Fruit fly (Drosophila melanogaster) whole organism, adult: ENCODE measurements around the gene Ns1.

Experiments used
- CG11617 ChIP-seq: fragments of 200-800 bp; sonication (Bioruptor generic); optimal IDR thresholded peaks from 2 replicates; lab custom pipeline; 2017; ENCODE audit warnings: mild to moderate bottlenecking, missing biosample characterization, missing genetic modification reagents, missing genetic modification characterization
- CG12768 ChIP-seq: fragments of 200-800 bp; sonication (Bioruptor generic); optimal IDR thresholded peaks from 2 replicates; lab custom pipeline; 2017; ENCODE audit warnings: missing biosample characterization, missing genetic modification characterization, mild to moderate bottlenecking, moderate library complexity, missing genetic modification reagents
- CG14711 ChIP-seq: fragments of 200-800 bp; sonication (Bioruptor generic); optimal IDR thresholded peaks from 2 replicates; lab custom pipeline; 2018; ENCODE audit warnings: missing biosample characterization, mild to moderate bottlenecking, missing genetic modification characterization, moderate library complexity
- CG1620 ChIP-seq: fragments of 200-800 bp; sonication (Bioruptor generic); optimal IDR thresholded peaks from 2 replicates; lab custom pipeline; 2016; ENCODE audit warnings: missing biosample characterization, missing genetic modification characterization
- CG33017 ChIP-seq: fragments of 200-800 bp; sonication (Bioruptor generic); optimal IDR thresholded peaks from 2 replicates; lab custom pipeline; 2018; ENCODE audit warnings: missing biosample characterization, mild to moderate bottlenecking, missing genetic modification characterization, moderate library complexity
- CG5204 ChIP-seq: fragments of 200-800 bp; sonication (Bioruptor generic); optimal IDR thresholded peaks from 2 replicates; lab custom pipeline; 2016; ENCODE audit warnings: missing biosample characterization, missing genetic modification characterization
- CG7045 ChIP-seq: fragments of 200-800 bp; sonication (Bioruptor generic); optimal IDR thresholded peaks from 2 replicates; lab custom pipeline; 2017; ENCODE audit warnings: missing biosample characterization, mild to moderate bottlenecking, missing genetic modification characterization
- CG7101 ChIP-seq: fragments of 200-800 bp; sonication (Bioruptor generic); optimal IDR thresholded peaks from 2 replicates; lab custom pipeline; 2018; ENCODE audit warnings: missing biosample characterization, mild to moderate bottlenecking, missing genetic modification characterization, moderate library complexity
- Clk ChIP-seq: fragments of 200-800 bp; sonication (Bioruptor generic); optimal IDR thresholded peaks from 2 replicates; lab custom pipeline; 2017; ENCODE audit warnings: missing biosample characterization, missing genetic modification characterization
- Crg-1 ChIP-seq: fragments of 200-800 bp; sonication (Bioruptor generic); optimal IDR thresholded peaks from 2 replicates; lab custom pipeline; 2016; ENCODE audit warnings: missing biosample characterization, missing genetic modification characterization
- Hr96 ChIP-seq: fragments of 200-800 bp; sonication (Bioruptor generic); optimal IDR thresholded peaks from 2 replicates; lab custom pipeline; 2016; ENCODE audit warnings: missing biosample characterization, missing genetic modification characterization
- Mnt ChIP-seq: fragments of 200-800 bp; sonication (Bioruptor generic); optimal IDR thresholded peaks from 2 replicates; lab custom pipeline; 2016; ENCODE audit warnings: missing biosample characterization, mild to moderate bottlenecking, missing genetic modification characterization
- bab1 ChIP-seq: fragments of 200-800 bp; sonication (Bioruptor generic); optimal IDR thresholded peaks from 3 replicates; lab custom pipeline; 2019; ENCODE audit warnings: missing biosample characterization, mild to moderate bottlenecking, missing genetic modification characterization, moderate library complexity
- cic ChIP-seq: fragments of 200-800 bp; sonication (Bioruptor generic); optimal IDR thresholded peaks from 2 replicates; lab custom pipeline; 2017; ENCODE audit warnings: missing biosample characterization, mild to moderate bottlenecking, missing genetic modification characterization, moderate library complexity
- cnc ChIP-seq, 2 experiments: fragments of >200 bp; optimal IDR thresholded peaks; 2 replicates each; lab custom pipeline; 2017
- kay ChIP-seq: fragments of 200-800 bp; sonication (Bioruptor generic); peaks from one replicate; lab custom pipeline; 2016; ENCODE audit warnings: missing biosample characterization, missing genetic modification characterization, borderline replicate concordance
- ovo ChIP-seq: fragments of 200-800 bp; sonication (Bioruptor generic); optimal IDR thresholded peaks from 2 replicates; lab custom pipeline; 2016; ENCODE audit warnings: missing biosample characterization, missing genetic modification characterization
- pad ChIP-seq: fragments of 200-800 bp; sonication (Bioruptor generic); optimal IDR thresholded peaks from 3 replicates; lab custom pipeline; 2017; ENCODE audit warnings: missing biosample characterization, missing genetic modification characterization, mild to moderate bottlenecking, moderate library complexity, missing genetic modification reagents
- tj ChIP-seq: fragments of 200-800 bp; sonication (Bioruptor generic); optimal IDR thresholded peaks from 3 replicates; lab custom pipeline; 2017; ENCODE audit warnings: missing biosample characterization, mild to moderate bottlenecking, missing genetic modification characterization, moderate library complexity
- toe ChIP-seq: fragments of 200-800 bp; sonication (Bioruptor generic); optimal IDR thresholded peaks from 2 replicates; lab custom pipeline; 2016; ENCODE audit warnings: missing biosample characterization, missing genetic modification characterization

The Ns1 gene

DNA sequence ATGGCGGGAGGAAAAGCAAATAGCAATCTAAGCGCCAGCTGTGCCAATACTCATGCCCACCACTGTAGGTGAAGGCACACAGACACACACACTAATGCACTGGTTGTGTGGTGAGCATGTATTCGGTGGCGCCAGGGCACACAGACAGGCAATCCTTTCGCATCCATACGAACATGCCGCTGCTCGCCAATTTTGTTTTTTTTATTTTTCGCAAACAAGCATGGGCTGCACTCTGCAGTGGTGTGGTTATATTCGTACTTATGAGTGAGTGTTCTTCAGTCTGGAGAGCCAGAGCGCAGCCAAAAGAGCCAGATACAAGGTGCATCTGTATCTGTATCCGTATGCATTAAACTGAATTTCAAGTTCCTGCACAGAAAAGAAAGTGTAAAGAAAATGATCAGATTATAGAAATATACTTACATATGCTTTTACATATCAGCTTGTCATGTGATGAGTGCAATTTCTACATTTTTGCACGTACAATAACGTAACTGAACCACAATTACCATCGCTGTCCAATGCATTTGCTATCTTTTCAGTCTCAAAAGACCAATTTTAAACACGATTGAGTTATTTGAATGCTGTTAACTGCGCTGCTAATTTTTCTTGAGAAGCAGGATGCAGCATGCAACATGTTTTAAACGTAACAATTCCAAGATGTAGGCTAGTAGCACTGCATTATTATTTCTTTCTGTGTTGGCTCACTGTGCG lies 13.2 kb downstream of the Ns1 start:
- TF ChIP-seq pad (peak; percentile 1), CG7101 (peak; percentile 34), cic (GFP tag; lab: Kevin White, UChicago) (peak; percentile 58), cnc (optimal IDR thresholded peaks at IDR 0.05; lab: Kevin White, UChicago) (no peak), CG12768 (peak; percentile 57), CG11617 (peak; percentile 56), toe (GFP tag; lab: Kevin White, UChicago) (peak; percentile 33), CG1620 (GFP tag; lab: Kevin White, UChicago) (no peak), CG5204 (peak; percentile 52), CG7045 (GFP tag; lab: Kevin White, UChicago) (no peak), bab1 (no peak), Mnt (GFP tag; lab: Kevin White, UChicago) (peak; percentile 78), tj (GFP tag; lab: Kevin White, UChicago) (peak; percentile 68), Clk (no peak), Crg-1 (GFP tag; lab: Kevin White, UChicago) (peak; percentile 28), CG14711 (no peak), Hr96 (GFP tag; lab: Kevin White, UChicago) (no peak), kay (GFP tag; lab: Kevin White, UChicago) (no peak), CG33017 (peak; percentile 4), ovo (GFP tag; lab: Kevin White, UChicago) (no peak)

DNA sequence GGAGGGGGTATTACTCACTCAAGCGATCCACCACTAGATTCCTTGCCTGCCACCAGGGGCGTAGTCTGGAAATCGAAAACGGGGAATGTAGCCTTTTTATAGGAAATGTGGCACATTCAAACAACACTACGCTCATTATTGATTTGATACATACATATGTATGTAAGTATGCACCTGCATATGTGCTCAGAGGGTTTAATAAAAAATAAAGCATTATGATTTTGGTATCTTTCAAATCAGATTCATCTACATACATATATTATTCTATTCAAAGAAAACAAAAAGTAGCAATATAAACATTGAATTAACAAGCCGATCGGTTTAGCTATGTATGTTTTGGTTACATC lies 15.6 kb downstream of the Ns1 start:
- no peak for TF ChIP-seq cnc (optimal IDR thresholded peaks at IDR 0.05; lab: Kevin White, UChicago)
- TF ChIP-seq kay (GFP tag; lab: Kevin White, UChicago) = no peak
- no peak for TF ChIP-seq CG33017
- TF ChIP-seq CG14711 = no peak
- TF ChIP-seq Mnt (GFP tag; lab: Kevin White, UChicago) = no peak
- no peak for TF ChIP-seq pad
- no peak for TF ChIP-seq CG1620 (GFP tag; lab: Kevin White, UChicago)
- no peak for TF ChIP-seq CG7045 (GFP tag; lab: Kevin White, UChicago)
- TF ChIP-seq CG5204 = no peak
- TF ChIP-seq CG12768 = no peak
- TF ChIP-seq CG11617 = no peak
- no peak for TF ChIP-seq Clk
- no peak for TF ChIP-seq cic (GFP tag; lab: Kevin White, UChicago)
- TF ChIP-seq Hr96 (GFP tag; lab: Kevin White, UChicago) = no peak
- TF ChIP-seq bab1 = no peak
- no peak for TF ChIP-seq CG7101
- TF ChIP-seq tj (GFP tag; lab: Kevin White, UChicago) = no peak
- TF ChIP-seq ovo (GFP tag; lab: Kevin White, UChicago) = no peak
- no peak for TF ChIP-seq toe (GFP tag; lab: Kevin White, UChicago)

DNA sequence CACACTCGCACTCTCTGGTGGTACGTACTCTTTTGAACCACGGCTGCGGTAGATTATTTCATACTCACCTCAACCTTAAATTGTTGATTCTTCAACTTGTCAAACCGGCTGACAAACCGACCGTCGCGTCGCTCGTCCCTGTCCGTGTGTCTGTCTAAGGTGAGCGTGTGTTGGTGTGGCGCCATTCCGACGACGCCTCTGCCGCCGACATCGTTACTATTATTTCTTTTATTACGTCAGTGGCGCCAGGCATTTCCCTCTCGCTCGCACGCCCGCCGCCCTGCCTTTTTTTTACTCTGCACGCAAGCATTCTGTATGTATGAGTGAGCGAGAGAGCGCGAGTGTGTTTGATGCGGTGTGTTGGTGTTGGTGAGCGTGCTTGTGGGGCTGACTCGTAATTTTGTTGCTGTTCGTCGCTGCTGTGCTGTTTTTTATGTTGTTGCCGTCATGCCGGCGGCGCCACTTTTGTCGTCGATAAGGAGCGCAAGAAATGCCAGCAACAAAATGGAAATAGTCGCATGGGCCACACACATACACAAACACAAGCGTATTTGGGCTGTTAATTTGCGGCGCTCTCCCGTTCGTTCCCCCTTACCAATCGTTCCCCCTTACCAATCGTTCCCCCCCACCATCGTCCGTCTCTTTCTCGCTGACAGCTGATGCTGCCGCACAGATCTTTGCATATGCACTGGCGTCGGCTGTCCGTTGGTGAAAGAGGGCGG lies 16.1 kb downstream of the Ns1 start:
- TF ChIP-seq Mnt (GFP tag; lab: Kevin White, UChicago) (peak; percentile 81), Clk (no peak), CG12768 (peak; percentile 56), CG7101 (peak; percentile 9), CG7045 (GFP tag; lab: Kevin White, UChicago) (peak; percentile 45), Hr96 (GFP tag; lab: Kevin White, UChicago) (no peak), CG33017 (peak; percentile 57), tj (GFP tag; lab: Kevin White, UChicago) (peak; percentile 92), cic (GFP tag; lab: Kevin White, UChicago) (peak; percentile 87), toe (GFP tag; lab: Kevin White, UChicago) (no peak), kay (GFP tag; lab: Kevin White, UChicago) (peak; percentile 88), Crg-1 (GFP tag; lab: Kevin White, UChicago) (no peak), CG14711 (no peak), pad (peak; percentile 42), ovo (GFP tag; lab: Kevin White, UChicago) (peak; percentile 38), bab1 (peak; percentile 22), CG11617 (peak; percentile 39)

DNA sequence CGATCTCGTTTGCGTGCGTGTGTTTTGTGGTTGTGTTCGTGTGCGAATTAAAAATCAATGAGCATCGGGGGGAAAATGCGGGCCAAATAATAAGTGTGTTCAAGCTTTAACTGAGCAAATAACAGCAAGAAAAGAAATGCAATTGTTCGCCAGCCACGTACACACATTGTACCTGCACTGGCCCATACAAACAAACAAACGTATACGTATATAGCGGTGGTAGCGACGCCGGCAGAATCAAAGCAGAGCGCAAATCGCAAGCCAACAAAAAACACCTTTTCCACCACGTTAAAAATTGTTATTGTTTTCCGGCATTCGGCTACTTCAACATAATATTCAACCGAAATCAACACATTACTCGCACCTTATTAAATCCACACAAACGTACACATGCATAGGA lies 17.9 kb downstream of the Ns1 start:
- TF ChIP-seq ovo (GFP tag; lab: Kevin White, UChicago) = peak; percentile 7
- no peak for TF ChIP-seq CG14711
- TF ChIP-seq kay (GFP tag; lab: Kevin White, UChicago) = no peak
- TF ChIP-seq bab1 = no peak
- peak; percentile 37 for TF ChIP-seq tj (GFP tag; lab: Kevin White, UChicago)
- TF ChIP-seq pad = peak; percentile 1
- TF ChIP-seq Crg-1 (GFP tag; lab: Kevin White, UChicago) = no peak

DNA sequence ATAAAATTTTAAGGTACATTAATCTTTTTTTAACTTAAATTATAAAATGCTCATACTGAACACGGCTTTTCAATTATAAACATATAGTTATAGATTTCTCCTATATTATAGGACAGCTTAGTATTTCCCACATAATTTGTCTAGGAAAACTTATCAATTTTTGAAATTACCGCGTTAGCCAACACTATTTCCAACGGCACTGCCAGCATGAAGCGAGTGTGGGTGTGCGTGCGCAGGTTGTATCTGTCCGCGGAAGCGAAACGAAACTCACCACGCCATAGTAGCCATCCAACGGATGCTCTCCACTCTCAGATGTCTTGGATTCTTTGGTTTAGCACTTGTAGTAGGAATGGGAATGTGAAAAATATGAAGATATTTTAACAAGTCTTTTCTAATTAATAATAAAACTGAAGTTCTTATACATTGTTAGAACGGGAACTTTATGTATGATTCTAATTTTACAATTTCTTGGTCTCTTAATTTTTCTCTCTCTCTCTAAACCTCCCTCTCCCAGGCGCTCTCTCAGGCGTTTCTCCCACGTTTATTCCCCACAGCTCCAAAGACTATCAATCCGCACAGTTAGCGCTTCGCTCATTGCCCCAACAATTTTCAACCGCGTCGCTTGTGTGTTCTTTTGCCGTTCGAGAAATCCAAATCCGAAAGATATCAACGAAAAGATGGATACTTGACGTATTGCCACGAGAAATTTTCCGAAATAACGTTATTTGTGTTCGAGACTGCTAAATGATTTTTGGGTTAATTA lies 18.9 kb downstream of the Ns1 start, which contains the start of gene Dad:
Dad (plus strand) TSS at position 593 of the 763 bp plus-strand sequence.
- TF ChIP-seq bab1 (peak; percentile 7), pad (peak; percentile 41), CG12768 (peak; percentile 56), cic (GFP tag; lab: Kevin White, UChicago) (no peak), CG5204 (peak; percentile 57), tj (GFP tag; lab: Kevin White, UChicago) (peak; percentile 60), toe (GFP tag; lab: Kevin White, UChicago) (peak; percentile 54), CG7101 (peak; percentile 53), CG33017 (no peak), cnc (optimal IDR thresholded peaks at IDR 0.05; lab: Kevin White, UChicago) (no peak), kay (GFP tag; lab: Kevin White, UChicago) (peak; percentile 85), CG14711 (no peak), Crg-1 (GFP tag; lab: Kevin White, UChicago) (peak; percentile 57), Hr96 (GFP tag; lab: Kevin White, UChicago) (peak; percentile 49), CG7045 (GFP tag; lab: Kevin White, UChicago) (peak; percentile 5), ovo (GFP tag; lab: Kevin White, UChicago) (peak; percentile 71), CG11617 (no peak), Clk (no peak), Mnt (GFP tag; lab: Kevin White, UChicago) (peak; percentile 70), CG1620 (GFP tag; lab: Kevin White, UChicago) (no peak)
